Fruit fly (Drosophila melanogaster): ENCODE results near the gene Srp54k.
A peak's percentile ranks its signal among the peaks of the same experiment; 100 is the strongest.

The Srp54k gene

dm6 chr3L:5154917-5155613 lies 2.6 kb downstream of the Srp54k start (continued):
- TF ChIP-seq CG2889 (GFP tag; IDR thresholded peaks at IDR 0.05) (no peak; the same call in 2 of the 3 replicates), Hr3 (GFP tag; optimal IDR thresholded peaks at IDR 0.05) (peak; percentile 55), mirr (GFP tag; optimal IDR thresholded peaks at IDR 0.05) (peak; percentile 20), az2 (GFP tag; optimal IDR thresholded peaks at IDR 0.05) (peak; percentile 69), CG1832 (GFP tag; optimal IDR thresholded peaks at IDR 0.05) (no peak), lilli (GFP tag; optimal IDR thresholded peaks at IDR 0.05) (peak; percentile 84), chn (GFP tag; optimal IDR thresholded peaks at IDR 0.05) (peak; percentile 74), cg (GFP tag; optimal IDR thresholded peaks at IDR 0.05) (no peak), Bdp1 (GFP tag; optimal IDR thresholded peaks at IDR 0.05) (no peak), Doc2 (GFP tag; IDR thresholded peaks at IDR 0.05) (peak; percentile 36; the same call in 1 of the 2 replicates), stc (GFP tag; IDR thresholded peaks at IDR 0.05) (peak; percentile 85), CG11696 (GFP tag; IDR thresholded peaks at IDR 0.05) (peak; percentile 76), CG34376 (GFP tag; optimal IDR thresholded peaks at IDR 0.05) (peak; percentile 79), CG8290 (GFP tag; optimal IDR thresholded peaks at IDR 0.05) (peak; percentile 22), CG8290 (tag; optimal IDR thresholded peaks at IDR 0.05) (peak in 1 of 2 experiments; percentile 21), Asciz (GFP tag; optimal IDR thresholded peaks at IDR 0.05) (peak; percentile 58), vfl (GFP tag; optimal IDR thresholded peaks at IDR 0.05) (peak; percentile 44), caup (GFP tag; optimal IDR thresholded peaks at IDR 0.05; ENCODE audit: severe bottlenecking) (peak; percentile 78), gsb (GFP tag; IDR thresholded peaks at IDR 0.05) (peak; percentile 43; the same call in 1 of the 2 replicates), CG6272 (GFP tag; IDR thresholded peaks at IDR 0.05) (peak; percentile 63; the same call in 1 of the 2 replicates), CG3163 (GFP tag; optimal IDR thresholded peaks at IDR 0.05) (peak; percentile 52), slou (GFP tag; optimal IDR thresholded peaks at IDR 0.05) (no peak), dati (GFP tag; IDR thresholded peaks at IDR 0.05) (no peak), Mad (GFP tag; optimal IDR thresholded peaks at IDR 0.05) (no peak), CG13287 (GFP tag; IDR thresholded peaks at IDR 0.05; ENCODE audit: partially characterized antibody) (no peak), CG6689 (GFP tag; IDR thresholded peaks at IDR 0.05) (peak; percentile 82; the same call in 1 of the 2 replicates), CG15514 (GFP tag; optimal IDR thresholded peaks at IDR 0.05) (peak; percentile 69), CG10147 (GFP tag; optimal IDR thresholded peaks at IDR 0.05) (peak; percentile 74), ken (GFP tag; IDR thresholded peaks at IDR 0.05) (peak; percentile 85), MTF-1 (GFP tag; optimal IDR thresholded peaks at IDR 0.05; ENCODE audit: borderline replicate concordance) (no peak), CG10366 (GFP tag; IDR thresholded peaks at IDR 0.05) (peak; percentile 75), CG4707 (GFP tag; optimal IDR thresholded peaks at IDR 0.05) (peak; percentile 20), CG31365 (tag; optimal IDR thresholded peaks at IDR 0.05) (peak; percentile 46), Ets97D (GFP tag; optimal IDR thresholded peaks at IDR 0.05) (peak; percentile 37), C15 (GFP tag; IDR thresholded peaks at IDR 0.05) (peak; percentile 52; the same call in 1 of the 3 replicates), jumu (GFP tag; optimal IDR thresholded peaks at IDR 0.05) (peak; percentile 68), sens-2 (GFP tag; IDR thresholded peaks at IDR 0.05) (no peak), CTCF (GFP tag; optimal IDR thresholded peaks at IDR 0.05) (no peak), Oaz (GFP tag; IDR thresholded peaks at IDR 0.05) (no peak; the same call in none of the 2 replicates), CG17385 (GFP tag; optimal IDR thresholded peaks at IDR 0.05) (peak; percentile 70), Dek (tag; optimal IDR thresholded peaks at IDR 0.05) (peak; percentile 81), bbx (GFP tag; IDR thresholded peaks at IDR 0.05; ENCODE audit: partially characterized antibody) (no peak), CG34422 (GFP tag; IDR thresholded peaks at IDR 0.05) (no peak; the same call in 2 of the 3 replicates), CG10209 (GFP tag; optimal IDR thresholded peaks at IDR 0.05) (peak; percentile 59), PHDP (tag; optimal IDR thresholded peaks at IDR 0.05) (peak; percentile 77), salm (tag; optimal IDR thresholded peaks at IDR 0.05) (no peak), Trl (optimal IDR thresholded peaks at IDR 0.05) (no peak), Trl (GFP tag; optimal IDR thresholded peaks at IDR 0.05) (peak; percentile 71), Sox100B (GFP tag; optimal IDR thresholded peaks at IDR 0.05) (no peak), zfh2 (GFP tag; optimal IDR thresholded peaks at IDR 0.05) (peak; percentile 72), seq (GFP tag; IDR thresholded peaks at IDR 0.05) (peak; percentile 87)

Measured in whole organism, embryonic.